Fruit fly (Drosophila melanogaster): ENCODE measurements around the gene Pgant35A.

DNA sequence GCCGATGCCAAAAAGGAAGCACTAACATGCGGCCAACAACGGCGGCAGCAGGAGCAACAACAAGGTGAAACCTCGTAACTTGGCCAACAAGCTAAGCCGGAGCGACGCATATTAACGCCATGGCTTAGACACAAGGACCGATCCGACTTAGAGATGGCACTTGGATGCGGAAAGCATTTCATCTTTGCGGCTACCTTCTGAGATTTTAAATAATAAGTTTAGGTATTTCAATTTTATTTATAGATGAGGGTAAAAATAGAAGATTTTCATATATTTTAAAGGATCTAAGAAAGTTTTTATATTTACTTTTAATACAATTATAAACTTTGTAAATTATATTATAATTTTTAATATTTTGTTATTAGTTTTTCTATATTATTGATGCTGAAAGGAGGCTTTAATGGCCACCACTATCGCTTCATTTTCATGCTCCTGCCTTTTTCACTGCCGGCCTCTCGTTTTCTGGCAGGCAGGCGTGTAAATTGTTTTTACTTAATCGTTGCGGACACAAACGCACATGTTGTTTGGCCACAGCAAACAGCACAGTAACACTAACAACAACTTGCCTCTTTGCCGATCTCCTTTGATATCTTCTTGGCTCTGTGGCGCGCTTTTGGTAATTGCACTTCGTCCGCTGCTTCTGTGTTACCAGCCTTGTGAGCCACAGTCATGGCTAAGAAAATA lies 7.7 kb downstream of the Pgant35A start:
- TF ChIP-seq CG4496 (GFP tag; IDR thresholded peaks at IDR 0.05) (no peak), gl (tag; optimal IDR thresholded peaks at IDR 0.05) (no peak), Ets98B (GFP tag; IDR thresholded peaks at IDR 0.05) (peak; percentile 12)

Measured in whole organism, pupa.